Worm (Caenorhabditis elegans): ENCODE measurements around the gene sdz-21.
A peak's percentile ranks its signal among the peaks of the same experiment; 100 is the strongest.

DNA sequence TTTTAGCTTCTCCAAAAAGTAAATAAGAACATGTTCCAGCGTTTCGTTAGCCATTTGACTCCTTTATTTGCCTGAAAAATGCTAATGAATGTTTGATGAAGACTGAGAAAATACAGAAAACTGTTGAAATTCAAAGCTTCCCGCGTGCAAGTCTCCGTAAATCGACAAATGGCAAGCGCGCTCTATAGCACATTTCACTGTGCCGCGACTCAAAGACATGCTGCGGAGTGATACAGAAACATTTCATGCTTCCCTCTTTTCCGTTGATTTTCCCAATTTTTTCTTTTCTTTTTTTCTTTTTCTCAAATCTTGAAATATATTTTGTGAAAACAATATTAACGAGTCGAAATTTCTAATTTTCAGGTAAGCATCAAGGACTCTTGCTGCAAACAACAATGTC is 22.1 kb upstream of the sdz-21 start, which contains the start of the genes ska-3 and rps-12:
- TF ChIP-seq hlh-11 (tag; optimal IDR thresholded peaks at IDR 0.05) (peak; percentile 95), pha-4 (GFP tag; IDR thresholded peaks at IDR 0.05) (peak; percentile 94), pha-4 (tag; optimal IDR thresholded peaks at IDR 0.05) (peak; percentile 99), lsy-2 (tag; optimal IDR thresholded peaks at IDR 0.05) (peak; percentile 92 to 98), spr-3 (GFP tag; optimal IDR thresholded peaks at IDR 0.05) (peak; percentile 94), F26F4.8 (GFP tag; conservative IDR thresholded peaks at IDR 0.05) (no peak), snpc-4 (tag; optimal IDR thresholded peaks at IDR 0.05) (peak; percentile 58), ces-1 (GFP tag; optimal IDR thresholded peaks at IDR 0.05) (peak; percentile 80), sdz-12 (GFP tag; optimal IDR thresholded peaks at IDR 0.05) (peak; percentile 11), ZK546.5 (tag; optimal IDR thresholded peaks at IDR 0.05) (peak in 1 of 2 experiments; percentile 87), ceh-82 (tag; optimal IDR thresholded peaks at IDR 0.05) (no peak), mdl-1 (tag; optimal IDR thresholded peaks at IDR 0.05) (peak; percentile 90 to 97)

All from whole organism, L4 larva.